Fruit fly (Drosophila melanogaster): ENCODE measurements around the gene eIF3e.

The eIF3e gene

dm6 chr3L:16762203-16762997 lies 24.3 kb downstream of the eIF3e start (continued):
- TF ChIP-seq z (GFP tag; IDR thresholded peaks at IDR 0.05) (no peak), h (optimal IDR thresholded peaks at IDR 0.05) (no peak), NC2β (GFP tag; optimal IDR thresholded peaks at IDR 0.05) (no peak), CG10274 (GFP tag; optimal IDR thresholded peaks at IDR 0.05) (no peak), bsh (GFP tag; optimal IDR thresholded peaks at IDR 0.05) (peak; percentile 9 to 64), CG16863 (GFP tag; optimal IDR thresholded peaks at IDR 0.05) (no peak), Dad (GFP tag; optimal IDR thresholded peaks at IDR 0.05) (no peak), emc (GFP tag; optimal IDR thresholded peaks at IDR 0.05) (no peak), odd (GFP tag; optimal IDR thresholded peaks at IDR 0.05) (no peak), chinmo (GFP tag; IDR thresholded peaks at IDR 0.05; ENCODE audit: partially characterized antibody) (no peak), tup (GFP tag; optimal IDR thresholded peaks at IDR 0.05) (no peak), Eip74EF (GFP tag; optimal IDR thresholded peaks at IDR 0.05) (no peak), CG14050 (GFP tag; IDR thresholded peaks at IDR 0.05) (no peak), mam (GFP tag; optimal IDR thresholded peaks at IDR 0.05) (no peak), CG5953 (GFP tag; IDR thresholded peaks at IDR 0.05) (no peak), CG10565 (GFP tag; optimal IDR thresholded peaks at IDR 0.05) (no peak), sens (GFP tag) (peak; percentile 1), caup (GFP tag; optimal IDR thresholded peaks at IDR 0.05; ENCODE audit: severe bottlenecking) (no peak), Drgx (GFP tag; IDR thresholded peaks at IDR 0.05) (peak; percentile 30; the same call in 1 of the 2 replicates), zfh2 (GFP tag; optimal IDR thresholded peaks at IDR 0.05) (no peak), dm (GFP tag; optimal IDR thresholded peaks at IDR 0.05) (no peak), CG6175 (GFP tag; IDR thresholded peaks at IDR 0.05) (no peak), E2f2 (GFP tag; IDR thresholded peaks at IDR 0.05) (no peak), phol (tag; optimal IDR thresholded peaks at IDR 0.05) (peak; percentile 4), CG17568 (GFP tag; optimal IDR thresholded peaks at IDR 0.05) (no peak), Side (GFP tag; optimal IDR thresholded peaks at IDR 0.05) (no peak), Dll (GFP tag; IDR thresholded peaks at IDR 0.05; ENCODE audit: partially characterized antibody) (no peak), Elba2 (GFP tag; optimal IDR thresholded peaks at IDR 0.05) (peak; percentile 21), MTF-1 (GFP tag; optimal IDR thresholded peaks at IDR 0.05; ENCODE audit: borderline replicate concordance) (no peak), tll (GFP tag; optimal IDR thresholded peaks at IDR 0.05) (peak in 1 of 2 experiments; percentile 7), ro (GFP tag; IDR thresholded peaks at IDR 0.05) (no peak), CG2199 (GFP tag; IDR thresholded peaks at IDR 0.05) (peak; percentile 84; the same call in 1 of the 3 replicates), CG4617 (GFP tag; optimal IDR thresholded peaks at IDR 0.05; ENCODE audit: borderline replicate concordance) (no peak), CG10959 (GFP tag; IDR thresholded peaks at IDR 0.05) (no peak), CG30431 (GFP tag; optimal IDR thresholded peaks at IDR 0.05) (no peak), dmrt11E (tag; optimal IDR thresholded peaks at IDR 0.05) (peak; percentile 18), prd (optimal IDR thresholded peaks at IDR 0.05) (no peak), prd (GFP tag; IDR thresholded peaks at IDR 0.05) (0 out of 3 replicates have a peak, but pooled peaks have one; percentile 9)

DNA sequence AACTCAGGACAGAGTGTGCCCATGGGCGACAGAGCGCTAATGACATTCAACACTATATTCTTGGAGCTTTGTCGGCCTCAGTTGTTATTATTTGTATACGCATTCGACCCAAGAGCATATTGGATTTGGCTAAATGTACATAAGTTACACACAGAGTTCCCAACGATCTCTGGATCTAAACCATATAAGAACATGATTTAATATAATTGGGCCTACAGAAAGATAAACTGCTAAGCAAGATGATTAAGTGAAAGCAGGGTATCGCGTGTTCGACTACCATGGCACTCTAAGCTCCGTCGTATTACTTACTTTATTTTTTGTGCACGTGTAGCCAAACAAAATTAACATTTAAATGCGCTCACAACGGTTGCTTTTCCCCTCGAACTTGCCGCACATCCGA lies 26.5 kb downstream of the eIF3e start:
- TF ChIP-seq CG11504 (tag; optimal IDR thresholded peaks at IDR 0.05) (peak; percentile 61), trem (tag; optimal IDR thresholded peaks at IDR 0.05) (peak; percentile 11), otp (GFP tag; IDR thresholded peaks at IDR 0.05) (no peak), dmrt99B (tag; optimal IDR thresholded peaks at IDR 0.05) (peak; percentile 57), tio (GFP tag; optimal IDR thresholded peaks at IDR 0.05) (peak; percentile 23), luna (GFP tag; optimal IDR thresholded peaks at IDR 0.05) (no peak), D19A (tag; optimal IDR thresholded peaks at IDR 0.05) (peak; percentile 39), Med (GFP tag) (peak; percentile 77), Trl (optimal IDR thresholded peaks at IDR 0.05) (no peak), Trl (GFP tag; optimal IDR thresholded peaks at IDR 0.05) (no peak), lab (GFP tag; optimal IDR thresholded peaks at IDR 0.05) (peak; percentile 0), Sox100B (GFP tag; optimal IDR thresholded peaks at IDR 0.05) (no peak), CG1603 (tag; optimal IDR thresholded peaks at IDR 0.05) (peak; percentile 69), ewg (GFP tag; optimal IDR thresholded peaks at IDR 0.05) (peak; percentile 36)
